Worm (Caenorhabditis elegans) whole organism, midembryonic: ENCODE measurements around the gene R10D12.6.

ENCODE experiments used
- cog-1 ChIP-seq: sonication (generic microtip); optimal IDR thresholded peaks from 2 replicates; lab custom pipeline; 2016; ENCODE audit warnings: missing genetic modification characterization, missing compliant biosample characterization
- flt-1 ChIP-seq: fragments of 200-800 bp; sonication (Bioruptor generic); IDR thresholded peaks from 2 replicates; pipeline ENCODE4 v1.3.6; 2022; ENCODE audit warnings: missing genetic modification characterization, missing compliant biosample characterization
- ztf-23 ChIP-seq: fragments of 200-800 bp; sonication (Bioruptor generic); IDR thresholded peaks from 2 replicates; pipeline ENCODE4 v1.3.6; 2022; ENCODE audit warnings: missing genetic modification reagents, missing genetic modification characterization, missing compliant biosample characterization

DNA sequence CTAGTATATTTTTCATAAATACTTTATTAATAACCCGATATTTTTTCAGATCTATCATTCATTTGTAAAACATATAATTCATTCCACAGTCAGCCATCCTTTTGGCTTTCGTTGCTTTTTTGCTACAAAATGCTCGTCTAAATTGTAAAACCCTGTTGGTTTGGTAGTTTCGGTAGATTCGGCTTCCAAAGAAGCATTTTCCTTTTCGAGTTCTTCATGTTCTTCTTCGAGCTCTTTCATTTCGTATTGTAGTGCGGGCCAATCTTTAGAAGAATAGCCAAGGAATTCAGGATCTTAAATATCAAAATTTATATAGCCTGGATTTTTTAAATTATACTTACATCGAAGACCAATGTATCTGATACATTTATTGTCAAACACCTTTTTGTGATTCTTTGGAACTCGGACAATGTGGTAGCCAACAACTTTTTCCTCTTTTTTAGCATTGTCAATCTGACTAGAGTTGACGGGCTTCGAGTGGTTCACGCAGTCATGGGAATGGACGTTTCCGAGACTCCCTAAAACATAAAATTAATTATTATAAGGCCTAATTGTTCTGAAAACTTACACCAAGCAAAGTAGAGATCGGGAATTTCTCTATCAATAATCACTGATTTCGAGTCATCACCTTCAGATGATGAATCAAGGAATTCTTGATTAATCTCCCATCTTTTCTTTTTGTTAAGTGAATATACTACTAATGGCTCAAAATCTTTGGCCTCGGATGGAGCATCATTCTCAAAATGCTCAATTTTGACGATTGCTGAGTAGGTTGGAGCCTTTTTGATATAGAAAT is 40.8 kb upstream of the R10D12.6 start:
- no peak for TF ChIP-seq flt-1 (GFP tag; lab: Robert Waterston, UW)
- TF ChIP-seq ztf-23 (GFP tag; lab: Robert Waterston, UW): no peak
- no peak for TF ChIP-seq cog-1 (tag; lab: Kevin White, UChicago)
